Worm (Caenorhabditis elegans) whole organism, early embryonic: ENCODE data around the gene gldi-11.

Experiments
- aly-1 ChIP-seq: sonication (generic microtip); optimal IDR thresholded peaks from 2 replicates; lab custom pipeline; 2016; ENCODE audit warnings: missing genetic modification characterization, missing compliant biosample characterization
- ama-1 ChIP-seq: fragments of 150-350 bp; optimal IDR thresholded peaks from 2 replicates; lab custom pipeline; 2014
- ceh-13 ChIP-seq: fragments of 200-800 bp; sonication (Bioruptor generic); optimal IDR thresholded peaks from 2 replicates; lab custom pipeline; 2018; ENCODE audit warnings: mild to moderate bottlenecking, missing genetic modification characterization, missing compliant biosample characterization
- ceh-36 ChIP-seq: sonication (generic microtip); optimal IDR thresholded peaks from 2 replicates; lab custom pipeline; 2016; ENCODE audit warnings: missing genetic modification characterization, inconsistent platforms, missing compliant biosample characterization
- ets-7 ChIP-seq: sonication (generic microtip); optimal IDR thresholded peaks from 2 replicates; lab custom pipeline; 2016; ENCODE audit warnings: missing genotype, missing genetic modification characterization, missing compliant biosample characterization
- flt-1 ChIP-seq: fragments of 200-800 bp; sonication (Bioruptor generic); IDR thresholded peaks from 2 replicates; pipeline ENCODE4 v1.3.6; 2022; ENCODE audit warnings: missing genetic modification characterization, missing compliant biosample characterization
- hmg-4 ChIP-seq: fragments of 200-800 bp; sonication (Bioruptor generic); optimal IDR thresholded peaks from 2 replicates; lab custom pipeline; 2018; ENCODE audit warnings: mild to moderate bottlenecking, missing genetic modification characterization, missing compliant biosample characterization
- hnd-1 ChIP-seq: sonication (generic microtip); optimal IDR thresholded peaks from 2 replicates; lab custom pipeline; 2016; ENCODE audit warnings: missing genetic modification characterization, missing compliant biosample characterization
- pes-1 ChIP-seq: fragments of 200-800 bp; sonication (Bioruptor generic); IDR thresholded peaks from 2 replicates; pipeline ENCODE4 v1.3.6; 2022; ENCODE audit warnings: missing genetic modification reagents, missing genetic modification characterization, missing compliant biosample characterization
- scrt-1 ChIP-seq: fragments of 200-800 bp; sonication (Bioruptor generic); IDR thresholded peaks from 2 replicates; pipeline ENCODE4 v1.3.6; 2022; ENCODE audit warnings: missing genetic modification characterization, missing compliant biosample characterization
- tbx-11 ChIP-seq: fragments of 200-800 bp; sonication (Bioruptor generic); IDR thresholded peaks from 2 replicates; pipeline ENCODE4 v1.3.6; 2022; ENCODE audit warnings: missing genetic modification characterization, missing compliant biosample characterization
- tbx-37 ChIP-seq: fragments of 200-800 bp; sonication (Bioruptor generic); conservative IDR thresholded peaks from 2 replicates; pipeline ENCODE4 v1.3.6; 2022; ENCODE audit warnings: missing genetic modification reagents, missing genetic modification characterization, missing compliant biosample characterization
- tra-4 ChIP-seq: sonication (generic microtip); optimal IDR thresholded peaks from 2 replicates; lab custom pipeline; 2017; ENCODE audit warnings: missing genetic modification characterization, missing compliant biosample characterization

- TF ChIP-seq tbx-11 (GFP tag; lab: Robert Waterston, UW) (no peak), ama-1 (lab: Kevin White, UChicago) (no peak), ets-7 (no peak), aly-1 (tag; lab: Kevin White, UChicago) (no peak), pes-1 (GFP tag; lab: Robert Waterston, UW) (no peak), hmg-4 (GFP tag; lab: Kevin White, UChicago) (no peak), hnd-1 (no peak), tbx-37 (GFP tag; lab: Robert Waterston, UW) (no peak), ceh-36 (tag; lab: Kevin White, UChicago) (no peak), flt-1 (no peak), ceh-13 (GFP tag; lab: Kevin White, UChicago) (no peak), scrt-1 (GFP tag; lab: Robert Waterston, UW) (no peak), tra-4 (tag; lab: Kevin White, UChicago) (no peak)
Observed at ce11 chrII:4968863-4969262, 23.3 kb upstream of the gldi-11 start, which contains the start of gene shc-2.
